Fruit fly (Drosophila melanogaster): ENCODE results near the gene CG8757.

The CG8757 gene

dm6 chr3L:13863365-13863775 is 21.3 kb upstream of the CG8757 start (continued):
- TF ChIP-seq Pdp1 (GFP tag; optimal IDR thresholded peaks at IDR 0.05) (peak in 1 of 2 experiments; percentile 97), bbx (GFP tag; IDR thresholded peaks at IDR 0.05; ENCODE audit: partially characterized antibody) (0 out of 2 replicates have a peak, but pooled peaks have one; percentile 28), CG3065 (GFP tag; optimal IDR thresholded peaks at IDR 0.05) (peak; percentile 74), so (GFP tag; IDR thresholded peaks at IDR 0.05) (peak; percentile 36; the same call in 1 of the 3 replicates), chinmo (GFP tag; IDR thresholded peaks at IDR 0.05; ENCODE audit: partially characterized antibody) (0 out of 4 replicates have a peak, but pooled peaks have one; percentile 70), ci (GFP tag; IDR thresholded peaks at IDR 0.05) (peak; percentile 59; the same call in 2 of the 3 replicates), Kr (GFP tag; optimal IDR thresholded peaks at IDR 0.05) (peak; percentile 15), onecut (GFP tag; IDR thresholded peaks at IDR 0.05) (0 out of 2 replicates have a peak, but pooled peaks have one; percentile 3), CG6254 (GFP tag; optimal IDR thresholded peaks at IDR 0.05) (peak; percentile 20), hbn (GFP tag; IDR thresholded peaks at IDR 0.05; ENCODE audit: partially characterized antibody) (no peak), Bgb (GFP tag; IDR thresholded peaks at IDR 0.05; ENCODE audit: partially characterized antibody) (peak; percentile 39; the same call in 1 of the 2 replicates), Dp (GFP tag; optimal IDR thresholded peaks at IDR 0.05) (no peak), CG18599 (GFP tag; optimal IDR thresholded peaks at IDR 0.05) (peak; percentile 8), Hr78 (GFP tag; optimal IDR thresholded peaks at IDR 0.05) (peak in 1 of 2 experiments; percentile 44), dmrt11E (tag; optimal IDR thresholded peaks at IDR 0.05) (peak; percentile 11), NFAT (GFP tag; IDR thresholded peaks at IDR 0.05) (peak; percentile 71), CG6791 (GFP tag; IDR thresholded peaks at IDR 0.05; ENCODE audit: partially characterized antibody) (peak; percentile 57; the same call in 2 of the 3 replicates), CG6813 (GFP tag; optimal IDR thresholded peaks at IDR 0.05) (peak; percentile 8), rib (GFP tag; IDR thresholded peaks at IDR 0.05) (peak; percentile 47; the same call in 1 of the 2 replicates), CG6175 (GFP tag; IDR thresholded peaks at IDR 0.05) (peak; percentile 41; the same call in 1 of the 3 replicates), kni (GFP tag; optimal IDR thresholded peaks at IDR 0.05) (peak; percentile 85), sug (tag; optimal IDR thresholded peaks at IDR 0.05) (peak; percentile 94), CG8290 (GFP tag; optimal IDR thresholded peaks at IDR 0.05) (no peak), CG8290 (tag; optimal IDR thresholded peaks at IDR 0.05) (no peak), crp (GFP tag; optimal IDR thresholded peaks at IDR 0.05) (peak in 1 of 2 experiments; percentile 58), sob (GFP tag; IDR thresholded peaks at IDR 0.05) (no peak), CG10543 (GFP tag; optimal IDR thresholded peaks at IDR 0.05) (peak; percentile 61), wor (GFP tag; IDR thresholded peaks at IDR 0.05) (no peak), CG34376 (GFP tag; optimal IDR thresholded peaks at IDR 0.05) (no peak), CG32772 (GFP tag; IDR thresholded peaks at IDR 0.05) (no peak), wdn (GFP tag; IDR thresholded peaks at IDR 0.05) (0 out of 2 replicates have a peak, but pooled peaks have one; percentile 21), sc (optimal IDR thresholded peaks at IDR 0.05) (no peak), sc (GFP tag; optimal IDR thresholded peaks at IDR 0.05) (peak; percentile 8), twi (tag; optimal IDR thresholded peaks at IDR 0.05) (peak; percentile 99), CG11504 (tag; optimal IDR thresholded peaks at IDR 0.05) (peak; percentile 3), grn (GFP tag; optimal IDR thresholded peaks at IDR 0.05) (peak; percentile 78), Asciz (GFP tag; optimal IDR thresholded peaks at IDR 0.05) (no peak), jigr1 (GFP tag; IDR thresholded peaks at IDR 0.05) (no peak), MTF-1 (GFP tag; optimal IDR thresholded peaks at IDR 0.05; ENCODE audit: borderline replicate concordance) (peak; percentile 22), dm (GFP tag; optimal IDR thresholded peaks at IDR 0.05) (peak; percentile 39), caup (GFP tag; optimal IDR thresholded peaks at IDR 0.05; ENCODE audit: severe bottlenecking) (no peak), CG14667 (GFP tag; IDR thresholded peaks at IDR 0.05) (no peak), z (GFP tag; IDR thresholded peaks at IDR 0.05) (peak; percentile 95), dysf (GFP tag; IDR thresholded peaks at IDR 0.05) (0 out of 3 replicates have a peak, but pooled peaks have one; percentile 26), Rfx (GFP tag; IDR thresholded peaks at IDR 0.05) (0 out of 2 replicates have a peak, but pooled peaks have one; percentile 12), chn (GFP tag; optimal IDR thresholded peaks at IDR 0.05) (peak; percentile 5), CG33557 (GFP tag; optimal IDR thresholded peaks at IDR 0.05) (peak; percentile 11), otp (GFP tag; IDR thresholded peaks at IDR 0.05) (no peak), cwo (GFP tag; optimal IDR thresholded peaks at IDR 0.05) (peak; percentile 100)
